Fruit fly (Drosophila melanogaster): ENCODE data around the gene CG7560.

CG7560 gene

dm6 chr3L:11422338-11422802 lies 2.6 kb upstream of the CG7560 start (continued):
- TF ChIP-seq ash1 (GFP tag; optimal IDR thresholded peaks at IDR 0.05) (no peak), slou (GFP tag; optimal IDR thresholded peaks at IDR 0.05) (no peak), Vsx1 (GFP tag; optimal IDR thresholded peaks at IDR 0.05) (peak; percentile 61), CG8765 (GFP tag; IDR thresholded peaks at IDR 0.05) (peak; percentile 75), psq (GFP tag; optimal IDR thresholded peaks at IDR 0.05) (no peak), CG4854 (GFP tag; optimal IDR thresholded peaks at IDR 0.05) (peak; percentile 45), CG1832 (GFP tag; optimal IDR thresholded peaks at IDR 0.05) (no peak), ato (GFP tag; IDR thresholded peaks at IDR 0.05; ENCODE audit: partially characterized antibody) (no peak), Bdp1 (GFP tag; optimal IDR thresholded peaks at IDR 0.05) (peak; percentile 10), slp2 (GFP tag; optimal IDR thresholded peaks at IDR 0.05) (peak; percentile 50), CG8944 (GFP tag; optimal IDR thresholded peaks at IDR 0.05) (peak; percentile 31), Atf6 (GFP tag; IDR thresholded peaks at IDR 0.05) (peak; percentile 81), maf-S (GFP tag; optimal IDR thresholded peaks at IDR 0.05) (peak; percentile 69), HLH54F (GFP tag; optimal IDR thresholded peaks at IDR 0.05) (peak; percentile 1), Sry-β (GFP tag; optimal IDR thresholded peaks at IDR 0.05) (no peak), run (tag; optimal IDR thresholded peaks at IDR 0.05) (peak; percentile 48), sob (GFP tag; IDR thresholded peaks at IDR 0.05) (peak; percentile 67), CG10321 (GFP tag; IDR thresholded peaks at IDR 0.05) (no peak), CG14667 (GFP tag; IDR thresholded peaks at IDR 0.05) (peak; percentile 52; the same call in 1 of the 2 replicates), HHEX (GFP tag; optimal IDR thresholded peaks at IDR 0.05) (peak; percentile 70), CG18599 (GFP tag; optimal IDR thresholded peaks at IDR 0.05) (peak; percentile 85), Dref (GFP tag; IDR thresholded peaks at IDR 0.05) (no peak), Sox100B (GFP tag; optimal IDR thresholded peaks at IDR 0.05) (peak; percentile 85), CG42726 (GFP tag; IDR thresholded peaks at IDR 0.05; ENCODE audit: partially characterized antibody) (no peak), Rx (GFP tag; IDR thresholded peaks at IDR 0.05) (peak; percentile 67), grn (GFP tag; optimal IDR thresholded peaks at IDR 0.05) (no peak), CG11560 (tag; IDR thresholded peaks at IDR 0.05) (0 out of 3 replicates have a peak, but pooled peaks have one; percentile 44), CG1647 (GFP tag; optimal IDR thresholded peaks at IDR 0.05) (no peak), Doc2 (GFP tag; IDR thresholded peaks at IDR 0.05) (no peak), btn (GFP tag; optimal IDR thresholded peaks at IDR 0.05) (peak; percentile 6), dpn (GFP tag; optimal IDR thresholded peaks at IDR 0.05) (peak; percentile 29 to 59), CG13424 (tag; optimal IDR thresholded peaks at IDR 0.05) (peak; percentile 65), CG16815 (GFP tag; optimal IDR thresholded peaks at IDR 0.05) (peak; percentile 58), cad (GFP tag; optimal IDR thresholded peaks at IDR 0.05) (no peak), CG8478 (optimal IDR thresholded peaks at IDR 0.05) (no peak), CG5953 (GFP tag; IDR thresholded peaks at IDR 0.05) (peak; percentile 28; the same call in 1 of the 2 replicates), Nf-YA (GFP tag; IDR thresholded peaks at IDR 0.05) (0 out of 2 replicates have a peak, but pooled peaks have one; percentile 29), CG17912 (GFP tag; optimal IDR thresholded peaks at IDR 0.05) (no peak), ara (GFP tag; IDR thresholded peaks at IDR 0.05) (peak; percentile 92), CG17829 (tag; optimal IDR thresholded peaks at IDR 0.05) (peak; percentile 85), sens (GFP tag) (peak; percentile 98), CG10959 (GFP tag; IDR thresholded peaks at IDR 0.05) (peak; percentile 88), gem (tag; optimal IDR thresholded peaks at IDR 0.05) (peak; percentile 90), Neu2 (GFP tag; optimal IDR thresholded peaks at IDR 0.05; ENCODE audit: borderline replicate concordance) (peak; percentile 15), h (optimal IDR thresholded peaks at IDR 0.05) (no peak), Awh (GFP tag; IDR thresholded peaks at IDR 0.05) (peak; percentile 86), CG3163 (GFP tag; optimal IDR thresholded peaks at IDR 0.05) (peak; percentile 20), her (GFP tag; optimal IDR thresholded peaks at IDR 0.05) (no peak), pum (GFP tag; optimal IDR thresholded peaks at IDR 0.05) (peak; percentile 63), CG14014 (GFP tag; IDR thresholded peaks at IDR 0.05) (peak; percentile 64), hth (optimal IDR thresholded peaks at IDR 0.05) (no peak), hkb (optimal IDR thresholded peaks at IDR 0.05) (no peak), hkb (GFP tag; IDR thresholded peaks at IDR 0.05) (peak; percentile 85)
